Fruit fly (Drosophila melanogaster) whole organism, wandering third instar larva: Measurements from ENCODE around the gene mtSSB.

ENCODE experiments used
- Abd-B ChIP-seq: fragments of >200 bp; optimal IDR thresholded peaks from 2 replicates; lab custom pipeline; 2017; ENCODE audit warnings: missing biosample characterization, missing genetic modification characterization
- CG32264 ChIP-seq: fragments of 200-800 bp; sonication (Bioruptor generic); optimal IDR thresholded peaks from 2 replicates; lab custom pipeline; 2016; ENCODE audit warnings: missing biosample characterization, missing genetic modification characterization
- CG9705 ChIP-seq: fragments of 200-800 bp; sonication (Bioruptor generic); optimal IDR thresholded peaks from 2 replicates; lab custom pipeline; 2018; ENCODE audit warnings: missing biosample characterization, mild to moderate bottlenecking, missing genetic modification characterization
- CrebA ChIP-seq: fragments of 200-800 bp; sonication (Bioruptor generic); optimal IDR thresholded peaks from 2 replicates; lab custom pipeline; 2016; ENCODE audit warnings: missing biosample characterization, mild to moderate bottlenecking, missing genetic modification characterization, borderline replicate concordance
- Dfd ChIP-seq: fragments of >200 bp; optimal IDR thresholded peaks from 2 replicates; lab custom pipeline; 2017; ENCODE audit warnings: missing biosample characterization, missing genetic modification characterization
- Dif ChIP-seq: fragments of 200-275, 200-300 bp; sonication (Bioruptor generic); optimal IDR thresholded peaks from 2 replicates; lab custom pipeline; 2018; ENCODE audit warnings: missing biosample characterization, missing genetic modification characterization; ENCODE audit not compliant: partially characterized antibody
- GATAd ChIP-seq: sonication (Bioruptor generic); optimal IDR thresholded peaks from 2 replicates; lab custom pipeline; 2016; ENCODE audit warnings: missing biosample characterization, missing genetic modification characterization
- HLH106 ChIP-seq: fragments of 200-800 bp; optimal IDR thresholded peaks from 3 replicates; lab custom pipeline; 2019; ENCODE audit warnings: missing biosample characterization, mild to moderate bottlenecking, missing genetic modification characterization, moderate library complexity
- Hnf4 ChIP-seq: fragments of 200-800 bp; sonication (Bioruptor generic); optimal IDR thresholded peaks from 2 replicates; lab custom pipeline; 2016; ENCODE audit warnings: missing biosample characterization, mild to moderate bottlenecking, missing genetic modification characterization
- Hr78 ChIP-seq: fragments of >200 bp; optimal IDR thresholded peaks from 2 replicates; lab custom pipeline; 2017; ENCODE audit warnings: missing biosample characterization, missing genetic modification characterization
- Hr83 ChIP-seq: fragments of 200-300 bp; sonication (Bioruptor generic); optimal IDR thresholded peaks from 2 replicates; lab custom pipeline; 2016; ENCODE audit warnings: missing biosample characterization, mild to moderate bottlenecking, missing genetic modification characterization, moderate library complexity; ENCODE audit not compliant: poor library complexity, severe bottlenecking
- Jra ChIP-seq: sonication (Bioruptor generic); optimal IDR thresholded peaks from 2 replicates; lab custom pipeline; 2016; ENCODE audit warnings: missing biosample characterization, missing genetic modification characterization
- Mio ChIP-seq: sonication (Bioruptor generic); optimal IDR thresholded peaks from 2 replicates; lab custom pipeline; 2016; ENCODE audit warnings: missing biosample characterization, missing genetic modification characterization
- Myc ChIP-seq: fragments of >200 bp; optimal IDR thresholded peaks from 2 replicates; lab custom pipeline; 2017
- N ChIP-seq: fragments of >200 bp; optimal IDR thresholded peaks from 2 replicates; lab custom pipeline; 2018; ENCODE audit warnings: missing biosample characterization, missing external identifiers, missing genetic modification characterization
- OdsH ChIP-seq: fragments of 200-800 bp; sonication (Bioruptor generic); optimal IDR thresholded peaks from 2 replicates; lab custom pipeline; 2016; ENCODE audit warnings: missing biosample characterization, mild to moderate bottlenecking, missing genetic modification characterization
- Rel ChIP-seq, 2 experiments: fragments of 200-800 bp; sonication (Bioruptor generic) in 1 of 2; optimal IDR thresholded peaks; 2 replicates in 1 of 2; 3 replicates in 1 of 2; lab custom pipeline; 2016 to 2019; ENCODE audit warnings: mild to moderate bottlenecking in 2 of 2, missing biosample characterization in 2 of 2, missing genetic modification characterization in 2 of 2, moderate library complexity in 1 of 2
- Sp1 ChIP-seq: fragments of 200-800 bp; sonication (Bioruptor generic); optimal IDR thresholded peaks from 3 replicates; lab custom pipeline; 2019; ENCODE audit warnings: missing biosample characterization, mild to moderate bottlenecking, missing genetic modification characterization, moderate library complexity
- Vsx2 ChIP-seq: fragments of 200-300, 225-300 bp; sonication (Bioruptor generic); optimal IDR thresholded peaks from 2 replicates; lab custom pipeline; 2018; ENCODE audit warnings: missing biosample characterization, missing genetic modification characterization; ENCODE audit not compliant: partially characterized antibody
- br ChIP-seq: fragments of 200-800 bp; sonication (Bioruptor generic); optimal IDR thresholded peaks from 2 replicates; lab custom pipeline; 2016; ENCODE audit warnings: missing biosample characterization, missing genetic modification characterization
- brk ChIP-seq: fragments of 200-800 bp; sonication (Bioruptor generic); optimal IDR thresholded peaks from 2 replicates; lab custom pipeline; 2016; ENCODE audit warnings: missing biosample characterization, mild to moderate bottlenecking, missing genetic modification characterization
- dl ChIP-seq, 2 experiments: fragments of 175-275, 200-275 bp in 1 of 2; fragments of 200-275 bp in 1 of 2; sonication (Bioruptor generic); optimal IDR thresholded peaks; lab custom pipeline; 2018; ENCODE audit warnings: mild to moderate bottlenecking in 2 of 2, missing biosample characterization in 2 of 2, missing genetic modification characterization in 2 of 2, moderate library complexity in 2 of 2; ENCODE audit not compliant: partially characterized antibody in 2 of 2, insufficient read depth in 1 of 2
- dmrt93B ChIP-seq: fragments of 200-800 bp; sonication (Bioruptor generic); optimal IDR thresholded peaks from 2 replicates; lab custom pipeline; 2018; ENCODE audit warnings: missing biosample characterization, mild to moderate bottlenecking, missing genetic modification characterization
- dsf ChIP-seq: sonication (Bioruptor generic); optimal IDR thresholded peaks from 2 replicates; lab custom pipeline; 2016; ENCODE audit warnings: missing biosample characterization, missing genetic modification characterization, borderline replicate concordance
- ey ChIP-seq: fragments of 200-800 bp; sonication (Bioruptor generic); optimal IDR thresholded peaks from 2 replicates; lab custom pipeline; 2016; ENCODE audit warnings: missing biosample characterization, missing genetic modification characterization
- foxo ChIP-seq, 2 experiments: fragments of 200-800 bp; sonication (Bioruptor generic); optimal IDR thresholded peaks; 2 replicates in 1 of 2; 3 replicates in 1 of 2; lab custom pipeline; 2016 to 2017; ENCODE audit warnings: missing biosample characterization in 2 of 2, missing genetic modification characterization in 2 of 2
- fru ChIP-seq: fragments of 200-800 bp; sonication (Bioruptor generic); optimal IDR thresholded peaks from 3 replicates; lab custom pipeline; 2016; ENCODE audit warnings: missing biosample characterization, mild to moderate bottlenecking, missing genetic modification characterization
- h ChIP-seq: fragments of 200-800 bp; sonication (Bioruptor generic); optimal IDR thresholded peaks from 3 replicates; lab custom pipeline; 2016; ENCODE audit warnings: missing biosample characterization, mild to moderate bottlenecking, missing genetic modification characterization
- jim ChIP-seq: fragments of 175-275, 200-325 bp; sonication (Bioruptor generic); optimal IDR thresholded peaks from 2 replicates; lab custom pipeline; 2016; ENCODE audit warnings: missing biosample characterization, mild to moderate bottlenecking, missing genetic modification characterization
- lola ChIP-seq: fragments of >200 bp; optimal IDR thresholded peaks from 2 replicates; lab custom pipeline; 2017; ENCODE audit warnings: missing biosample characterization, missing genetic modification characterization
- pan ChIP-seq: fragments of >200 bp; optimal IDR thresholded peaks from 2 replicates; lab custom pipeline; 2017
- psq ChIP-seq: fragments of 200-800 bp; sonication (Bioruptor generic); optimal IDR thresholded peaks from 3 replicates; lab custom pipeline; 2017; ENCODE audit warnings: missing biosample characterization, mild to moderate bottlenecking, missing genetic modification characterization, moderate library complexity
- rgr ChIP-seq: fragments of 200-800 bp; sonication (Bioruptor generic); optimal IDR thresholded peaks from 3 replicates; lab custom pipeline; 2016; ENCODE audit warnings: missing biosample characterization, mild to moderate bottlenecking, missing genetic modification characterization
- sage ChIP-seq: fragments of 200-800 bp; sonication (Bioruptor generic); optimal IDR thresholded peaks from 2 replicates; lab custom pipeline; 2016; ENCODE audit warnings: missing biosample characterization, mild to moderate bottlenecking, missing genetic modification characterization
- sv ChIP-seq: fragments of 200-800 bp; sonication (Bioruptor generic); optimal IDR thresholded peaks from 3 replicates; lab custom pipeline; 2016; ENCODE audit warnings: missing biosample characterization, missing genetic modification characterization
- tai ChIP-seq: sonication (Bioruptor generic); optimal IDR thresholded peaks from 2 replicates; lab custom pipeline; 2016; ENCODE audit warnings: missing biosample characterization, missing genetic modification characterization
- usp ChIP-seq: fragments of >200 bp; optimal IDR thresholded peaks from 2 replicates; lab custom pipeline; 2017; ENCODE audit warnings: missing biosample characterization, missing genetic modification characterization
- woc ChIP-seq: sonication (Bioruptor generic); optimal IDR thresholded peaks from 2 replicates; lab custom pipeline; 2016; ENCODE audit warnings: missing biosample characterization, mild to moderate bottlenecking, missing genetic modification characterization

Gene mtSSB

DNA sequence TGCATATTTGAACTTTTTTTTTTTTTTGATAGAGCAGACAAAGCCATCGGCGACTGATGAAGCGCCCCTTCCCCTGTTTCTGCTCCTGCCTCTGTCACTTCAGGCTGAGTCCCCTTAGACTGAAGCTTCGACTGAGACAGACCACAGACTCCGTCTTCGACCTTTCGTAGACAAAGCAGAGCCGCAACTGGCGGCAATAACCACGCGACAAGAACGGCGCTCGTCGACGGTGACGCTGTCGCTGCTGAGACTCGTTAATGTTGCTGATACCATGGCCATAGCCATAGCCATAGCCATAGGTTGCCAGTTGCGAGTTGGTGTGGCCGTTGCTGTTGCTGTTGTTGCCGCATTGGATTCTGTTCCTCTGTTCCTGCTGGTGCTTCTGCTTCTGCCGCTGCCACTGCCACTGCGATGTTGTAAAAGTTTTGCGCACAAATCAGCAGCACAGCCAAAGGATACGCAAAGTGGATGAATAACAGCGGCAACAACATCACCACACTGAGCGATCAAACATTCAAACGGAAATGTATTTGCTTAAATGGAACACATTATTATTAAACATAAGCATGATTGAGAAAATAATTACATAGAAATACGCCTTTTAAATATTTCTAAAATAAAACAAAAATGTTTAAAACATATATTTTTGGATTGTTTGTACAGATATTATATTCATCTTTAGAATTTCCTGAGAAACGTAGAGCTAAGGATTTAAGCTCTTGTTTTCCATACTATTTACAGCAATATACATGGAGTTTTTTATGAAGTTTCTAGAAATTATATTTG lies 18.4 kb upstream of the mtSSB start:
- TF ChIP-seq CrebA (GFP tag; lab: Kevin White, UChicago) (no peak), br (GFP tag; lab: Kevin White, UChicago) (no peak), fru (GFP tag; lab: Kevin White, UChicago) (peak; percentile 41), woc (GFP tag; lab: Kevin White, UChicago) (no peak), HLH106 (tag; lab: Kevin White, UChicago) (peak; percentile 8), OdsH (GFP tag; lab: Kevin White, UChicago) (peak; percentile 28), Sp1 (GFP tag; lab: Kevin White, UChicago) (peak; percentile 23), Dfd (no peak), usp (GFP tag; lab: Kevin White, UChicago) (no peak), foxo (GFP tag; optimal IDR thresholded peaks at IDR 0.05; lab: Kevin White, UChicago) (peak in 1 of 2 experiments; percentile 30), tai (GFP tag; lab: Kevin White, UChicago) (peak; percentile 17), h (GFP tag; lab: Kevin White, UChicago) (peak; percentile 18), Myc (lab: Kevin White, UChicago) (no peak), psq (peak; percentile 27), rgr (GFP tag; lab: Kevin White, UChicago) (no peak)

DNA sequence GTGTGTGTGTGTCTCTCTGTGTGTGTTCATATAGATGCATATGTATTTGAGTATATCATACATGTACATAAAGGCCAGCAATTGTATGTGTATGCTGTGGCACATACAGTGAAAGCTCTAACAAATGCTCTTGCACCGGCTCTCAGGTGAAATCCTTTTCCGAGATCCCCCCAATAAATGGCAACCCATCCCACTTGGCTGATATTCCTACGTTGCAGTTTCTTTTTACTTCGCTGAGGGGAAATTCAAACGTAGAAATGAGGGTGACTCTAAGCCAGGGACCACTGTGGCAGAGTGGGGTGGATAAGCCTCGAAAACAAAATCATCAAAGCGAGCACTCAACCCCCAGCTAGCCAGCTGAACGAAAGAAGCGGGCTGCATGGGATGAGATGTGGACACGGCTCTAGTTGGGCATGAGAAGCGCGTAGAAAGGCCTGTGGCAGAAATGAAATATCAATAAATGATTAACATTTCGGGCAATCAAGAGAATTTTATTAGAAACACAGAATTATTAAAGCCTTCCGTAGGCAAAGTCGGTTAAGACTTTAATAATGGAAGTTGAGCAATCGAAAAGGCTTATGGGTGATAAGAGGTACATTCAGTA lies 17.4 kb upstream of the mtSSB start:
- TF ChIP-seq jim (GFP tag; lab: Kevin White, UChicago) = peak; percentile 34
- peak; percentile 95 for TF ChIP-seq tai (GFP tag; lab: Kevin White, UChicago)
- TF ChIP-seq foxo (GFP tag; optimal IDR thresholded peaks at IDR 0.05; lab: Kevin White, UChicago) = peak; percentile 88 to 97
- TF ChIP-seq Abd-B (GFP tag; lab: Kevin White, UChicago) = no peak
- TF ChIP-seq Hr83 (GFP tag; lab: Kevin White, UChicago) = peak; percentile 80
- peak; percentile 86 for TF ChIP-seq Rel (GFP tag; optimal IDR thresholded peaks at IDR 0.05; lab: Kevin White, UChicago)
- TF ChIP-seq Rel (tag; optimal IDR thresholded peaks at IDR 0.05; lab: Kevin White, UChicago) = peak; percentile 85
- peak; percentile 94 for TF ChIP-seq brk (GFP tag; lab: Kevin White, UChicago)
- peak; percentile 98 for TF ChIP-seq ey
- peak; percentile 95 for TF ChIP-seq OdsH (GFP tag; lab: Kevin White, UChicago)
- TF ChIP-seq Myc (lab: Kevin White, UChicago) = no peak
- TF ChIP-seq Dfd = no peak
- peak; percentile 98 for TF ChIP-seq CG32264 (GFP tag; lab: Kevin White, UChicago)
- no peak for TF ChIP-seq Vsx2 (GFP tag; lab: Kevin White, UChicago)
- peak; percentile 92 for TF ChIP-seq rgr (GFP tag; lab: Kevin White, UChicago)
- TF ChIP-seq pan (lab: Kevin White, UChicago) = no peak
- peak; percentile 97 for TF ChIP-seq fru (GFP tag; lab: Kevin White, UChicago)
- peak; percentile 99 for TF ChIP-seq h (GFP tag; lab: Kevin White, UChicago)
- peak; percentile 98 for TF ChIP-seq sv (GFP tag; lab: Kevin White, UChicago)
- TF ChIP-seq Mio = peak; percentile 93
- TF ChIP-seq Hnf4 (GFP tag; lab: Kevin White, UChicago) = peak; percentile 97
- peak; percentile 83 for TF ChIP-seq psq
- peak; percentile 92 for TF ChIP-seq Jra (GFP tag; lab: Kevin White, UChicago)
- no peak for TF ChIP-seq Hr78 (GFP tag; lab: Kevin White, UChicago)
- TF ChIP-seq CrebA (GFP tag; lab: Kevin White, UChicago) = peak; percentile 91
- TF ChIP-seq Sp1 (GFP tag; lab: Kevin White, UChicago) = peak; percentile 94
- TF ChIP-seq GATAd (GFP tag; lab: Kevin White, UChicago) = peak; percentile 89
- no peak for TF ChIP-seq Dif
- TF ChIP-seq dsf (GFP tag; lab: Kevin White, UChicago) = peak; percentile 81
- TF ChIP-seq usp (GFP tag; lab: Kevin White, UChicago) = no peak
- no peak for TF ChIP-seq N
- TF ChIP-seq lola (GFP tag; lab: Kevin White, UChicago) = no peak
- TF ChIP-seq woc (GFP tag; lab: Kevin White, UChicago) = peak; percentile 98
- peak; percentile 97 for TF ChIP-seq br (GFP tag; lab: Kevin White, UChicago)
- peak; percentile 95 for TF ChIP-seq sage (GFP tag; lab: Kevin White, UChicago)
- TF ChIP-seq HLH106 (tag; lab: Kevin White, UChicago) = peak; percentile 97
- peak; percentile 92 for TF ChIP-seq dmrt93B
- no peak for TF ChIP-seq dl (GFP tag; optimal IDR thresholded peaks at IDR 0.05; lab: Kevin White, UChicago; ENCODE audit: insufficient read depth in 1 of 2, partially characterized antibody in 2 of 2)
- TF ChIP-seq CG9705 (GFP tag; lab: Kevin White, UChicago) = peak; percentile 87
